Worm (Caenorhabditis elegans) whole organism, L2 larva: ENCODE results near the gene F26A1.7.

ENCODE experiments used
- R02D3.7 ChIP-seq: fragments of 150-350 bp; optimal IDR thresholded peaks from 2 replicates; lab custom pipeline; 2014; ENCODE audit warnings: missing biosample characterization, missing genetic modification characterization
- ama-1 ChIP-seq: fragments of 150-350 bp; optimal IDR thresholded peaks from 2 replicates; lab custom pipeline; 2018; ENCODE audit warnings: inconsistent platforms
- blmp-1 ChIP-seq: sonication (generic microtip); optimal IDR thresholded peaks from 2 replicates; lab custom pipeline; 2017; ENCODE audit warnings: missing genetic modification characterization, mild to moderate bottlenecking, missing compliant biosample characterization, antibody characterized with exemption, moderate library complexity; ENCODE audit not compliant: insufficient read depth
- ceh-82 ChIP-seq: fragments of 150-350 bp; optimal IDR thresholded peaks from 2 replicates; lab custom pipeline; 2014; ENCODE audit warnings: missing biosample characterization, missing genetic modification characterization
- lin-13 ChIP-seq: fragments of 150-350 bp; optimal IDR thresholded peaks from 2 replicates; lab custom pipeline; 2014; ENCODE audit warnings: missing biosample characterization, missing genetic modification reagents, missing genetic modification characterization
- lsy-2 ChIP-seq, 2 experiments: fragments of 150-350 bp in 1 of 2; sonication (generic microtip) in 1 of 2; optimal IDR thresholded peaks; 2 replicates each; lab custom pipeline; 2014 to 2017; ENCODE audit warnings: missing biosample characterization in 2 of 2, missing genetic modification characterization in 2 of 2
- mab-5 ChIP-seq: fragments of 150-350 bp; optimal IDR thresholded peaks from 2 replicates; lab custom pipeline; 2014; ENCODE audit warnings: missing biosample characterization, missing genetic modification characterization
- nhr-10 ChIP-seq: sonication (generic microtip); optimal IDR thresholded peaks from 2 replicates; lab custom pipeline; 2017; ENCODE audit warnings: missing biosample characterization, missing genetic modification characterization
- nhr-11 ChIP-seq: fragments of 150-350 bp; optimal IDR thresholded peaks from 2 replicates; lab custom pipeline; 2014; ENCODE audit warnings: missing biosample characterization, missing genetic modification characterization
- nhr-12 ChIP-seq: fragments of 150-350 bp; optimal IDR thresholded peaks from 2 replicates; lab custom pipeline; 2014; ENCODE audit warnings: missing biosample characterization, missing genetic modification characterization
- snpc-4 ChIP-seq: fragments of 150-350 bp; optimal IDR thresholded peaks from 2 replicates; lab custom pipeline; 2014; ENCODE audit warnings: missing biosample characterization, missing genetic modification characterization
- unc-55 ChIP-seq: fragments of 150-350 bp; sonication (generic microtip); optimal IDR thresholded peaks from 3 replicates; lab custom pipeline; 2014; ENCODE audit warnings: missing biosample characterization, missing genetic modification reagents, missing genetic modification characterization
- ztf-4 ChIP-seq: fragments of 150-350 bp; optimal IDR thresholded peaks from 2 replicates; lab custom pipeline; 2014; ENCODE audit warnings: missing biosample characterization, missing genetic modification characterization

ce11 chrIII:4809526-4810153 is 10.1 kb downstream of the F26A1.7 start, which contains the start of gene pal-1:
- TF ChIP-seq ama-1 (lab: Kevin White, UChicago) (no peak), nhr-11 (tag; lab: Kevin White, UChicago) (no peak), R02D3.7 (tag; lab: Kevin White, UChicago) (no peak), nhr-10 (tag; lab: Kevin White, UChicago) (no peak), lsy-2 (tag; optimal IDR thresholded peaks at IDR 0.05; lab: Kevin White, UChicago) (no peak), mab-5 (no peak), ceh-82 (tag; lab: Kevin White, UChicago) (no peak), snpc-4 (no peak), nhr-12 (tag; lab: Kevin White, UChicago) (no peak), lin-13 (GFP tag; lab: Kevin White, UChicago) (no peak), ztf-4 (tag; lab: Kevin White, UChicago) (no peak), blmp-1 (tag; lab: Kevin White, UChicago) (no peak), unc-55 (GFP tag; lab: Kevin White, UChicago) (no peak)
